Fruit fly (Drosophila melanogaster) whole organism, embryonic: Measurements from ENCODE around the gene CG10222.

Experiments used
- Asciz ChIP-seq: fragments of 200-800 bp; sonication (Bioruptor generic); optimal IDR thresholded peaks from 2 replicates; lab custom pipeline; 2017; ENCODE audit warnings: missing biosample characterization, mild to moderate bottlenecking, missing genetic modification characterization, missing genetic modification reagents
- CG10267 ChIP-seq: fragments of 200-800 bp; sonication (Bioruptor generic); optimal IDR thresholded peaks from 2 replicates; lab custom pipeline; 2018; ENCODE audit warnings: missing biosample characterization, mild to moderate bottlenecking, missing genetic modification characterization, moderate library complexity
- CG10431 ChIP-seq: fragments of 200-800 bp; sonication (Bioruptor generic); optimal IDR thresholded peaks from 3 replicates; lab custom pipeline; 2018; ENCODE audit warnings: missing biosample characterization, mild to moderate bottlenecking, missing genetic modification characterization
- CG10959 ChIP-seq: fragments of 200-800 bp; sonication (Bioruptor generic); IDR thresholded peaks from 2 replicates; pipeline ENCODE4 v1.3.6; 2022; ENCODE audit warnings: missing biosample characterization, missing genetic modification characterization
- CG10979 ChIP-seq: fragments of 200-800 bp; sonication (Bioruptor generic); optimal IDR thresholded peaks from 2 replicates; lab custom pipeline; 2018; ENCODE audit warnings: missing biosample characterization, mild to moderate bottlenecking, missing genetic modification characterization, moderate library complexity
- CG11456 ChIP-seq: fragments of 200-800 bp; sonication (Bioruptor generic); IDR thresholded peaks from 3 replicates; pipeline ENCODE4 v1.3.6; 2022; ENCODE audit warnings: missing biosample characterization, missing genetic modification characterization
- CG11504 ChIP-seq: fragments of 200-800 bp; sonication (Bioruptor generic); optimal IDR thresholded peaks from 3 replicates; lab custom pipeline; 2019; ENCODE audit warnings: missing biosample characterization, mild to moderate bottlenecking, missing genetic modification characterization, moderate library complexity
- CG17186 ChIP-seq: fragments of 200-800 bp; sonication (Bioruptor generic); optimal IDR thresholded peaks from 3 replicates; lab custom pipeline; 2017; ENCODE audit warnings: missing biosample characterization, missing genetic modification reagents, missing genetic modification characterization
- CG17328 ChIP-seq: fragments of 200-800 bp; sonication (Bioruptor generic); IDR thresholded peaks from 2 replicates; pipeline ENCODE4 v1.3.6; 2022; ENCODE audit warnings: missing biosample characterization, missing genetic modification characterization
- CG17385 ChIP-seq: fragments of 200-800 bp; sonication (Bioruptor generic); optimal IDR thresholded peaks from 3 replicates; lab custom pipeline; 2018; ENCODE audit warnings: missing biosample characterization, mild to moderate bottlenecking, missing genetic modification characterization
- CG17829 ChIP-seq: fragments of 200-800 bp; optimal IDR thresholded peaks from 2 replicates; lab custom pipeline; 2019; ENCODE audit warnings: missing biosample characterization, mild to moderate bottlenecking, missing genetic modification characterization, moderate library complexity
- CG1792 ChIP-seq: fragments of 200-800 bp; sonication (Bioruptor generic); optimal IDR thresholded peaks from 2 replicates; lab custom pipeline; 2016; ENCODE audit warnings: missing biosample characterization, missing genetic modification characterization
- CG31365 ChIP-seq: fragments of 200-800 bp; sonication (Bioruptor generic); optimal IDR thresholded peaks from 2 replicates; lab custom pipeline; 2018; ENCODE audit warnings: missing biosample characterization, mild to moderate bottlenecking, missing genetic modification characterization
- CG31388 ChIP-seq: fragments of 200-800 bp; sonication (Bioruptor generic); optimal IDR thresholded peaks from 2 replicates; lab custom pipeline; 2016; ENCODE audit warnings: missing biosample characterization, missing genetic modification characterization
- CG4404 ChIP-seq: fragments of 200-800 bp; sonication (Bioruptor generic); IDR thresholded peaks from 2 replicates; pipeline ENCODE4 v1.3.6; 2022; ENCODE audit warnings: missing biosample characterization, missing genetic modification characterization
- CG7372 ChIP-seq: fragments of 200-800 bp; sonication (Bioruptor generic); IDR thresholded peaks from 2 replicates; pipeline ENCODE4 v1.3.6; 2022; ENCODE audit warnings: missing biosample characterization, missing genetic modification characterization
- CG8290 ChIP-seq, 3 experiments: fragments of 200-800 bp; sonication (Bioruptor generic); optimal IDR thresholded peaks; 2 replicates each; lab custom pipeline; 2016 to 2019; ENCODE audit warnings: missing biosample characterization in 3 of 3, missing genetic modification characterization in 3 of 3, mild to moderate bottlenecking in 2 of 3, moderate library complexity in 1 of 3
- CG9609 ChIP-seq: fragments of 200-800 bp; sonication (Bioruptor generic); optimal IDR thresholded peaks from 3 replicates; lab custom pipeline; 2016; ENCODE audit warnings: missing biosample characterization, missing genetic modification characterization
- CG9727 ChIP-seq: fragments of 200-800 bp; sonication (Bioruptor generic); optimal IDR thresholded peaks from 3 replicates; lab custom pipeline; 2017; ENCODE audit warnings: missing biosample characterization, mild to moderate bottlenecking, missing genetic modification characterization
- CG9797 ChIP-seq: fragments of 200-800 bp; sonication (Bioruptor generic); optimal IDR thresholded peaks from 3 replicates; lab custom pipeline; 2018; ENCODE audit warnings: missing biosample characterization, mild to moderate bottlenecking, missing genetic modification characterization
- CG9817 ChIP-seq: fragments of 200-800 bp; sonication (Bioruptor generic); optimal IDR thresholded peaks from 2 replicates; lab custom pipeline; 2018; ENCODE audit warnings: missing biosample characterization, mild to moderate bottlenecking, missing genetic modification characterization, moderate library complexity
- CHES-1-like ChIP-seq: fragments of 200-800 bp; sonication (Bioruptor generic); optimal IDR thresholded peaks from 2 replicates; lab custom pipeline; 2016; ENCODE audit warnings: missing biosample characterization, missing genetic modification characterization
- D ChIP-seq, 2 experiments: fragments of 200-800 bp in 1 of 2; fragments of >200 bp in 1 of 2; sonication (Bioruptor generic) in 1 of 2; optimal IDR thresholded peaks; 2 replicates in 1 of 2; 3 replicates in 1 of 2; lab custom pipeline; 2017; ENCODE audit warnings: mild to moderate bottlenecking in 1 of 2, missing biosample characterization in 1 of 2, missing genetic modification characterization in 1 of 2, missing genetic modification reagents in 1 of 2
- D19A ChIP-seq: fragments of 200-800 bp; optimal IDR thresholded peaks from 3 replicates; lab custom pipeline; 2019; ENCODE audit warnings: missing biosample characterization, mild to moderate bottlenecking, missing genetic modification characterization, moderate library complexity
- Deaf1 ChIP-seq: fragments of 200-800 bp; optimal IDR thresholded peaks from 3 replicates; lab custom pipeline; 2019; ENCODE audit warnings: missing biosample characterization, mild to moderate bottlenecking, missing genetic modification characterization, moderate library complexity
- Fer1 ChIP-seq: fragments of 200-800 bp; sonication (Bioruptor generic); optimal IDR thresholded peaks from 2 replicates; lab custom pipeline; 2017; ENCODE audit warnings: missing biosample characterization, mild to moderate bottlenecking, missing genetic modification characterization
- GATAe ChIP-seq: fragments of 200-800 bp; sonication (Bioruptor generic); conservative IDR thresholded peaks from 2 replicates; pipeline ENCODE4 v1.3.6; 2022; ENCODE audit warnings: missing biosample characterization, missing genetic modification characterization
- Hey ChIP-seq: fragments of 200-800 bp; sonication (Bioruptor generic); optimal IDR thresholded peaks from 3 replicates; lab custom pipeline; 2018; ENCODE audit warnings: missing biosample characterization, mild to moderate bottlenecking, missing genetic modification characterization
- Hsf ChIP-seq: fragments of 200-800 bp; sonication (Bioruptor generic); optimal IDR thresholded peaks from 3 replicates; lab custom pipeline; 2016; ENCODE audit warnings: missing biosample characterization, missing genetic modification characterization
- NC2β ChIP-seq: fragments of 200-800 bp; sonication (Bioruptor generic); optimal IDR thresholded peaks from 2 replicates; lab custom pipeline; 2016; ENCODE audit warnings: missing biosample characterization, missing genetic modification characterization
- Rfx ChIP-seq: fragments of 200-800 bp; sonication (Bioruptor generic); IDR thresholded peaks from 2 replicates; pipeline ENCODE4 v1.3.6; 2022; ENCODE audit warnings: missing biosample characterization, missing genetic modification characterization
- Sry-δ ChIP-seq: fragments of 200-800 bp; sonication (Bioruptor generic); optimal IDR thresholded peaks from 2 replicates; lab custom pipeline; 2016; ENCODE audit warnings: missing biosample characterization, missing genetic modification characterization
- TFAM ChIP-seq: fragments of 200-800 bp; sonication (Bioruptor generic); optimal IDR thresholded peaks from 2 replicates; lab custom pipeline; 2017; ENCODE audit warnings: missing biosample characterization, missing genetic modification characterization, inconsistent platforms
- Vsx1 ChIP-seq: fragments of 200-800 bp; sonication (Bioruptor generic); optimal IDR thresholded peaks from 2 replicates; lab custom pipeline; 2017; ENCODE audit warnings: missing biosample characterization, mild to moderate bottlenecking, missing genetic modification characterization, missing genetic modification reagents
- bab2 ChIP-seq: fragments of 200-800 bp; sonication (Bioruptor generic); optimal IDR thresholded peaks from 2 replicates; lab custom pipeline; 2016; ENCODE audit warnings: missing biosample characterization, missing genetic modification characterization
- bsh ChIP-seq, 2 experiments: fragments of 200-800 bp; sonication (Bioruptor generic); optimal IDR thresholded peaks; 2 replicates each; lab custom pipeline; 2017 to 2018; ENCODE audit warnings: mild to moderate bottlenecking in 2 of 2, missing biosample characterization in 2 of 2, missing genetic modification characterization in 2 of 2, moderate library complexity in 1 of 2
- croc ChIP-seq: fragments of 200-800 bp; sonication (Bioruptor generic); conservative IDR thresholded peaks from 3 replicates; pipeline ENCODE4 v1.3.6; 2022; ENCODE audit warnings: missing biosample characterization, missing genetic modification characterization
- dm ChIP-seq: fragments of 200-800 bp; sonication (Bioruptor generic); optimal IDR thresholded peaks from 3 replicates; lab custom pipeline; 2016; ENCODE audit warnings: missing biosample characterization, missing genetic modification characterization
- gt ChIP-seq: fragments of 200-800 bp; sonication (Bioruptor generic); IDR thresholded peaks from 2 replicates; pipeline ENCODE4 v1.3.6; 2022; ENCODE audit warnings: missing biosample characterization, missing genetic modification characterization
- jigr1 ChIP-seq: fragments of 200-800 bp; sonication (Bioruptor generic); IDR thresholded peaks from 3 replicates; pipeline ENCODE4 v1.3.6; 2022; ENCODE audit warnings: missing biosample characterization, missing genetic modification characterization
- nau ChIP-seq: fragments of 200-800 bp; sonication (Bioruptor generic); optimal IDR thresholded peaks from 3 replicates; lab custom pipeline; 2017; ENCODE audit warnings: missing biosample characterization, mild to moderate bottlenecking, missing genetic modification characterization, missing genetic modification reagents
- odd ChIP-seq: fragments of 200-800 bp; sonication (Bioruptor generic); optimal IDR thresholded peaks from 2 replicates; lab custom pipeline; 2017; ENCODE audit warnings: missing biosample characterization, mild to moderate bottlenecking, missing genetic modification characterization
- phol ChIP-seq: fragments of 200-800 bp; sonication (Bioruptor generic); optimal IDR thresholded peaks from 3 replicates; lab custom pipeline; 2018; ENCODE audit warnings: missing biosample characterization, mild to moderate bottlenecking, missing genetic modification characterization, moderate library complexity
- pum ChIP-seq: fragments of 200-800 bp; sonication (Bioruptor generic); optimal IDR thresholded peaks from 2 replicates; lab custom pipeline; 2016; ENCODE audit warnings: missing biosample characterization, missing genetic modification characterization
- scrt ChIP-seq: fragments of 200-800 bp; sonication (Bioruptor generic); optimal IDR thresholded peaks from 2 replicates; lab custom pipeline; 2018; ENCODE audit warnings: missing biosample characterization, mild to moderate bottlenecking, missing genetic modification characterization, moderate library complexity
- sens ChIP-seq: fragments of 200-800 bp; sonication (Bioruptor generic); peaks from one replicate; lab custom pipeline; 2016; ENCODE audit warnings: missing biosample characterization, missing genetic modification characterization
- sob ChIP-seq: fragments of 200-800 bp; sonication (Bioruptor generic); IDR thresholded peaks from 2 replicates; pipeline ENCODE4 v1.3.6; 2022; ENCODE audit warnings: missing biosample characterization, missing genetic modification characterization
- sr ChIP-seq: fragments of 200-800 bp; sonication (Bioruptor generic); IDR thresholded peaks from 3 replicates; pipeline ENCODE4 v1.3.6; 2022; ENCODE audit warnings: missing biosample characterization, missing genetic modification characterization
- usp ChIP-seq: fragments of >200 bp; optimal IDR thresholded peaks from 2 replicates; lab custom pipeline; 2017; ENCODE audit warnings: missing biosample characterization, missing genetic modification characterization

The CG10222 gene

DNA sequence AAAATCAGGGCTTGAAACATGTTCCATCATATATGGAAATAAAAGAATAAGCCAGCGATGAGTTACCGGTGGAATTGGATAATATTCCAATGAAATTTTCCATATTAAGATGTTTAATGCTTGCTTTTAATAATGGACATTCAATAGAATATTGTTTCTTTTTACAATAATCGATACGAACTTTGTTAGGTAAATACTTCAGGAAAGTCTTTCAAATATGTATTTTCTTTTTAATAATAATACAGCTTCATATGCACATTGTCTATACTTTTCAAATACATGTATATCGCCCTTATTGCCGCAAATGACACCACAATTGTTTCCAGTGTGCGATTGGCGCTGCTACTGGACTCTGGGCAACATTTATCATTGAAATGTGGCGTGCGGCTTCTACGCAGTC, 5.4 kb downstream of the CG10222 start (continued):
- TF ChIP-seq NC2β (GFP tag; lab: Kevin White, UChicago) (no peak), scrt (GFP tag; lab: Kevin White, UChicago) (no peak), TFAM (no peak), nau (no peak), CG17186 (GFP tag; lab: Kevin White, UChicago) (no peak), CG11456 (GFP tag; lab: Robert Waterston, UW) (no peak), bab2 (GFP tag; lab: Kevin White, UChicago) (no peak), Hsf (GFP tag; lab: Kevin White, UChicago) (no peak), sens (peak; percentile 84), Rfx (GFP tag; lab: Robert Waterston, UW) (no peak), CG1792 (GFP tag; lab: Kevin White, UChicago) (no peak), CG9817 (tag; lab: Kevin White, UChicago) (no peak), CG10979 (tag; lab: Kevin White, UChicago) (peak; percentile 6), CG9727 (GFP tag; lab: Kevin White, UChicago) (peak; percentile 37), gt (GFP tag; lab: Robert Waterston, UW) (no peak), CG17829 (tag; lab: Kevin White, UChicago) (peak; percentile 11), CG9797 (GFP tag; lab: Kevin White, UChicago) (no peak), croc (GFP tag; lab: Robert Waterston, UW) (no peak), GATAe (GFP tag; lab: Robert Waterston, UW) (no peak), Vsx1 (GFP tag; lab: Kevin White, UChicago) (no peak), CG8290 (GFP tag; optimal IDR thresholded peaks at IDR 0.05; lab: Kevin White, UChicago) (no peak), CG8290 (tag; optimal IDR thresholded peaks at IDR 0.05; lab: Kevin White, UChicago) (no peak), sr (GFP tag; lab: Robert Waterston, UW) (no peak), CG31388 (GFP tag; lab: Kevin White, UChicago) (no peak), D19A (tag; lab: Kevin White, UChicago) (no peak), bsh (GFP tag; optimal IDR thresholded peaks at IDR 0.05; lab: Kevin White, UChicago) (peak in 1 of 2 experiments; percentile 12)

DNA sequence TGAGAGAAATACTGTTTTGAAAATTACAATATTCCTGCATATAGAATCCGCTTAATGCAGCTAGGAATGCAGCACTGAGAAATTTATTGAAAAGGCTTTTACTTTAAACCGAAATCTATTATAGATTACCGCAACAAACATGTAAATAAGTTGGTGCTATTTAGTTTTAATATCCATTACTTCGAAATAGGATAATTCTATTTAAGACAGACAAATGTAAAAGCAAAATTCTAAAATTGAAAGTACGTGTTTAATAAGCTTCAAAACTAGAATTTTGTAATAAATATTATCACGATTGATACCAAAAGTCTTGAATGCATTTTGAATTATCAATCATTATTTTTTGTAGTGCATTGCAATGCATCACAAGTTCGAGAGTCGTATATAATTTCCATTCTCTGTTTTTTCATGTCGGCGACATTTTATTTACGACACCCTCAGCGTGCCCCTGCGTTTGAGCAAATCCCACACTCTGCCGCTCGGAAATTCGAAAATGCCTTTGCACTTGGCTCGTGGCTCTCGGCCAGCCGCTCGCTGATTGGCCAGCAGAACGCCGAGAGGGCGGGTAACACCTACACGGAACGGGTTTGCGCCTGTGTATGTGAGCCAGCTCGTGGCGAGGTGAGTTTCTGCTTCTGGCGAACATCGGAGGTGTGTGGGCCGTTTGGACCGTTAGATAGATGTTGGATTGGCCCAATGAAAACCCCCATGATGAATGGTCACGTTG, 8.9 kb downstream of the CG10222 start:
- TF ChIP-seq dm (GFP tag; lab: Kevin White, UChicago), result no peak
- TF ChIP-seq bab2 (GFP tag; lab: Kevin White, UChicago), result no peak
- no peak for TF ChIP-seq pum (GFP tag; lab: Kevin White, UChicago)
- TF ChIP-seq CG11504 (tag; lab: Kevin White, UChicago), result peak; percentile 63
- no peak for TF ChIP-seq CG31365 (tag; lab: Kevin White, UChicago)
- TF ChIP-seq phol (tag; lab: Kevin White, UChicago), result peak; percentile 67
- TF ChIP-seq Deaf1 (tag; lab: Kevin White, UChicago), result peak; percentile 89
- peak; percentile 56 for TF ChIP-seq CG10267 (tag; lab: Kevin White, UChicago)
- no peak for TF ChIP-seq Hey (tag; lab: Kevin White, UChicago)
- peak; percentile 46 for TF ChIP-seq CG4404 (GFP tag; lab: Robert Waterston, UW)
- TF ChIP-seq D (optimal IDR thresholded peaks at IDR 0.05; lab: Kevin White, UChicago), result no peak
- peak; percentile 64 for TF ChIP-seq D (GFP tag; optimal IDR thresholded peaks at IDR 0.05; lab: Kevin White, UChicago)
- no peak for TF ChIP-seq usp (GFP tag; lab: Kevin White, UChicago)
- TF ChIP-seq CG17328, result no peak
- peak; percentile 62 for TF ChIP-seq CG10979 (tag; lab: Kevin White, UChicago)
- TF ChIP-seq CHES-1-like (GFP tag; lab: Kevin White, UChicago), result no peak
- TF ChIP-seq CG9609 (GFP tag; lab: Kevin White, UChicago), result no peak
- TF ChIP-seq CG10959, result 0 out of 2 replicates have a peak, but pooled peaks have one; percentile 41
- no peak for TF ChIP-seq Sry-δ (GFP tag; lab: Kevin White, UChicago)
- no peak for TF ChIP-seq odd (GFP tag; lab: Kevin White, UChicago)
- no peak for TF ChIP-seq sob (GFP tag; lab: Robert Waterston, UW)
- no peak for TF ChIP-seq CG7372
- no peak for TF ChIP-seq CG10431
- no peak for TF ChIP-seq CG17385
- peak; percentile 3 for TF ChIP-seq Asciz (GFP tag; lab: Kevin White, UChicago)
- TF ChIP-seq jigr1 (GFP tag; lab: Robert Waterston, UW), result no peak
- TF ChIP-seq Fer1, result no peak
